Fruit fly (Drosophila melanogaster): ENCODE data around the gene Cdk7.

dm6 chrX:5339970-5340369 lies 31.2 kb upstream of the Cdk7 start, which contains the start of gene SK:
- TF ChIP-seq CG4318 (GFP tag; optimal IDR thresholded peaks at IDR 0.05): no peak
- TF ChIP-seq CG6792 (GFP tag; optimal IDR thresholded peaks at IDR 0.05): no peak
- TF ChIP-seq CG16779 (tag; optimal IDR thresholded peaks at IDR 0.05): no peak

All from whole organism, prepupa.